Worm (Caenorhabditis elegans) whole organism, mixed stage, embryonic: ENCODE measurements around the gene F44E5.5.

Experiments
- M03D4.4 ChIP-seq: sonication (generic microtip); optimal IDR thresholded peaks from 2 replicates; lab custom pipeline; 2017; ENCODE audit warnings: mild to moderate bottlenecking, missing genetic modification characterization, missing compliant biosample characterization
- bed-3 ChIP-seq: fragments of 200-800 bp; sonication (Bioruptor generic); optimal IDR thresholded peaks from 3 replicates; lab custom pipeline; 2018; ENCODE audit warnings: mild to moderate bottlenecking, missing genetic modification characterization, moderate library complexity, missing compliant biosample characterization
- blmp-1 ChIP-seq: fragments of 150-350 bp; optimal IDR thresholded peaks from 2 replicates; lab custom pipeline; 2014; ENCODE audit warnings: missing biosample characterization, missing genetic modification characterization
- ceh-39 ChIP-seq: fragments of 150-350 bp; optimal IDR thresholded peaks from 2 replicates; lab custom pipeline; 2014; ENCODE audit warnings: missing biosample characterization, missing genetic modification characterization
- ceh-43 ChIP-seq: fragments of 200-800 bp; sonication (Bioruptor generic); optimal IDR thresholded peaks from 2 replicates; lab custom pipeline; 2018; ENCODE audit warnings: mild to moderate bottlenecking, missing genetic modification characterization, moderate library complexity, missing compliant biosample characterization
- ces-1 ChIP-seq: fragments of 150-350 bp; optimal IDR thresholded peaks from 2 replicates; lab custom pipeline; 2014; ENCODE audit warnings: missing biosample characterization, missing genetic modification reagents, missing genetic modification characterization
- cnd-1 ChIP-seq: fragments of 200-800 bp; sonication (Bioruptor generic); optimal IDR thresholded peaks from 2 replicates; lab custom pipeline; 2018; ENCODE audit warnings: mild to moderate bottlenecking, missing genetic modification characterization, missing compliant biosample characterization
- drap-1 ChIP-seq: fragments of 200-800 bp; sonication (Bioruptor generic); optimal IDR thresholded peaks from 3 replicates; lab custom pipeline; 2018; ENCODE audit warnings: mild to moderate bottlenecking, missing genetic modification characterization, missing compliant biosample characterization
- elt-1 ChIP-seq: sonication (generic microtip); optimal IDR thresholded peaks from 2 replicates; lab custom pipeline; 2017; ENCODE audit warnings: missing genetic modification characterization, mild to moderate bottlenecking, missing compliant biosample characterization, antibody characterized with exemption, moderate library complexity, borderline replicate concordance; ENCODE audit not compliant: insufficient read depth
- elt-3 ChIP-seq: fragments of 150-350 bp; optimal IDR thresholded peaks from 2 replicates; lab custom pipeline; 2014; ENCODE audit warnings: missing biosample characterization, missing genetic modification characterization
- ham-2 ChIP-seq: fragments of 200-800 bp; sonication (Bioruptor generic); optimal IDR thresholded peaks from 2 replicates; lab custom pipeline; 2018; ENCODE audit warnings: mild to moderate bottlenecking, missing genetic modification characterization, missing compliant biosample characterization
- hlh-1 ChIP-seq: fragments of 150-350 bp; optimal IDR thresholded peaks from 2 replicates; lab custom pipeline; 2014; ENCODE audit warnings: missing biosample characterization, missing genetic modification reagents, missing genetic modification characterization
- lin-32 ChIP-seq: fragments of 200-800 bp; sonication (Bioruptor generic); optimal IDR thresholded peaks from 2 replicates; lab custom pipeline; 2018; ENCODE audit warnings: mild to moderate bottlenecking, missing genetic modification characterization, missing compliant biosample characterization
- lsy-2 ChIP-seq: fragments of 150-350 bp; optimal IDR thresholded peaks from 2 replicates; lab custom pipeline; 2014; ENCODE audit warnings: missing biosample characterization, missing genetic modification characterization
- mab-5 ChIP-seq: fragments of 150-350 bp; optimal IDR thresholded peaks from 2 replicates; lab custom pipeline; 2014; ENCODE audit warnings: missing biosample characterization, missing genetic modification characterization
- mep-1 ChIP-seq: fragments of 150-350 bp; optimal IDR thresholded peaks from 2 replicates; lab custom pipeline; 2017; ENCODE audit warnings: missing biosample characterization, missing genetic modification reagents, missing genetic modification characterization, inconsistent platforms
- mls-2 ChIP-seq: sonication (generic microtip); optimal IDR thresholded peaks from 2 replicates; lab custom pipeline; 2016; ENCODE audit warnings: mild to moderate bottlenecking, missing genetic modification characterization, moderate library complexity, missing compliant biosample characterization
- nhr-12 ChIP-seq: fragments of 150-350 bp; optimal IDR thresholded peaks from 2 replicates; lab custom pipeline; 2014; ENCODE audit warnings: missing biosample characterization, missing genetic modification characterization
- nhr-2 ChIP-seq: fragments of 150-350 bp; optimal IDR thresholded peaks from 2 replicates; lab custom pipeline; 2014; ENCODE audit warnings: missing biosample characterization, missing genetic modification characterization
- nhr-28 ChIP-seq: fragments of 150-350 bp; optimal IDR thresholded peaks from 2 replicates; lab custom pipeline; 2014; ENCODE audit warnings: missing biosample characterization, missing genetic modification characterization
- sem-2 ChIP-seq: fragments of 200-800 bp; sonication (Bioruptor generic); optimal IDR thresholded peaks from 2 replicates; lab custom pipeline; 2018; ENCODE audit warnings: mild to moderate bottlenecking, missing genetic modification characterization, missing compliant biosample characterization
- snpc-4 ChIP-seq: fragments of 150-350 bp; optimal IDR thresholded peaks from 2 replicates; lab custom pipeline; 2014; ENCODE audit warnings: missing biosample characterization, missing genetic modification characterization
- sptf-1 ChIP-seq: sonication (generic microtip); optimal IDR thresholded peaks from 2 replicates; lab custom pipeline; 2017; ENCODE audit warnings: mild to moderate bottlenecking, missing genetic modification characterization, moderate library complexity, missing compliant biosample characterization
- unc-39 ChIP-seq: fragments of 150-350 bp; optimal IDR thresholded peaks from 2 replicates; lab custom pipeline; 2014; ENCODE audit warnings: missing biosample characterization, missing genetic modification characterization
- unc-62 ChIP-seq: fragments of 150-350 bp; optimal IDR thresholded peaks from 2 replicates; lab custom pipeline; 2014; ENCODE audit warnings: missing biosample characterization, missing genetic modification reagents, missing genetic modification characterization
- zip-8 ChIP-seq: fragments of 150-350 bp; optimal IDR thresholded peaks from 2 replicates; lab custom pipeline; 2014; ENCODE audit warnings: missing biosample characterization, missing genetic modification characterization
- ztf-11 ChIP-seq: fragments of 150-350 bp; optimal IDR thresholded peaks from 2 replicates; lab custom pipeline; 2014; ENCODE audit warnings: missing biosample characterization, missing genetic modification characterization

The F44E5.5 gene

ce11 chrII:11751615-11752174 lies 7.8 kb upstream of the F44E5.5 start:
- TF ChIP-seq mls-2 (tag; lab: Kevin White, UChicago) (peak; percentile 54), mab-5 (tag; lab: Kevin White, UChicago) (no peak), ces-1 (GFP tag; lab: Kevin White, UChicago) (peak; percentile 76), mep-1 (tag; lab: Kevin White, UChicago) (peak; percentile 22), unc-62 (peak; percentile 15)

DNA sequence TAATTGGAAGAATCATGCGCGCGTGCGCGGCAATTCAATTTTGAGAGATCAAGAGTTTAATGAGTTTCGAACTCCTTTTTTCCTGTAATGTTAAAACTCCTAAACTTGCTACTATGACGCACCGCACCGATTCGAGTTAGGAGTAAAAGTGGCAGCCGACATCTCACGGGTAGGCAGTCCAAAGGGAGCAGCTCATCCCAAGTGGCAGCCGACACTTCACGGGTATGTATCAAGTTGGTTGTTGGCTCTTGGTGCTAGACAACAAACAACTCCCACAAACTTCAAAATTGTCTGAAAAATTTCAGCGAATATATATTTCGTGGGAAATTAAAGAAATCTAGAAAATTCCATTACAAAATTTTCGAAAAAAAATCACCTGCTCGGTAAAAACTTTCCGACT lies 6.3 kb upstream of the F44E5.5 start:
- TF ChIP-seq sem-2 (GFP tag; lab: Kevin White, UChicago), result no peak
- peak; percentile 71 for TF ChIP-seq ces-1 (GFP tag; lab: Kevin White, UChicago)
- no peak for TF ChIP-seq bed-3 (GFP tag; lab: Kevin White, UChicago)
- no peak for TF ChIP-seq hlh-1 (tag; lab: Kevin White, UChicago)
- TF ChIP-seq mab-5 (tag; lab: Kevin White, UChicago), result no peak
- TF ChIP-seq nhr-12 (tag; lab: Kevin White, UChicago), result no peak
- TF ChIP-seq mls-2 (tag; lab: Kevin White, UChicago), result no peak
- TF ChIP-seq, all 35 proteins: peak for 1

DNA sequence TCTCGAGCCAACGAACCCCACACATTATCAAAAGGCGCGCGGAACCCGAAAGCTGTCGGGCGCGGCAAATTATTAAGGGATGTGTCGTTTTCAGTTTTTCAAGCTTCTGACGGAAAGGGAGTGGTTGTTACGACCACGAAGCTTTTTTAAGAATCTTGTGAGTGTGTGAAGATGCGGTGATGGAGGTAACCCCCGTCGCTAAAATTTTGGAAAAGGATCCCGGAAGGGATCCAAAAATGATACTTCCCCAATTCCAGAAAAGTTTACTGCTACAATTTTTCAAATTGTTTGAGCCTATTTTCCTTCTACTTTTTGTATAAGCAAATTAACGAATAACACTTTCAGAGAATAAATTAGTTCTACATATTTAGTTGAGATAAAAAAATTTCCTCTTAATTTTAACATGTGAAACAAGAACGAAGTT lies 2.8 kb upstream of the F44E5.5 start:
- TF ChIP-seq ceh-39 (tag; lab: Kevin White, UChicago) (no peak), nhr-2 (tag; lab: Kevin White, UChicago) (peak; percentile 59), nhr-12 (tag; lab: Kevin White, UChicago) (no peak), elt-1 (no peak), sptf-1 (tag; lab: Kevin White, UChicago) (no peak), ces-1 (GFP tag; lab: Kevin White, UChicago) (peak; percentile 43)

ce11 chrII:11761806-11762512 lies 2.5 kb downstream of the F44E5.5 start:
- peak; percentile 10 for TF ChIP-seq lsy-2
- no peak for TF ChIP-seq sem-2 (GFP tag; lab: Kevin White, UChicago)
- peak; percentile 60 for TF ChIP-seq nhr-2 (tag; lab: Kevin White, UChicago)
- peak; percentile 64 for TF ChIP-seq ces-1 (GFP tag; lab: Kevin White, UChicago)

DNA sequence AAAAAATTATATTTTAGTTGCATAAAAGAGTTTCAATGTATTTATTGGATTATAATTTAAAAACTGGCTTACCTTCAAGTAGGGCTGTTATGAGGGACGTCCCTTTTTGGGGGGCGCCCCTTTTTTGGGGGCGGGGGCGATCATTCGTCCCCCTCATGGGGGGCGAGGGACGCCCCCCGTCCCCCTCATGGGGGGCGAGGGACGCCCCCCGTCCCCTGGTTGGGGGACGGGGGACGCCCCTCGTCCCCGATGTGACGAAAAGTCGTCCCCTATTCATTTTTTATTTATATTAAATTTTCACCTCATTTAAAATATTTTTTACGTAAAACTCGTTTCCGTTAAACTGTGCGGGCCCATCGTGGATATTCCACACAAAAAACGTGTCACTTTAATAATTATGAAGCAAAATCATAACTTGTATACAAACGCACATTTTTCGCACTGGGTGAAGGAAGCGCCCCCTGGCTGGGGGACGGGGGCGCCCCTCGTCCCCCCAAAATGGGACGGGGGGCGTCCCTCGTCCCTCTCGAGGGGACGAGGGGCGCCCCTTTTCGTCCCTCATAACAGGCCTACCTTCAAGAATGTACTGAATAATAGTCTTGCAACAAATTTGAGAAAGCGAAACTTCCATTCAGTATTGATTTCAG lies 6.2 kb downstream of the F44E5.5 start:
- TF ChIP-seq elt-3 (tag; lab: Kevin White, UChicago) (no peak), ces-1 (GFP tag; lab: Kevin White, UChicago) (no peak), elt-1 (no peak), ham-2 (GFP tag; lab: Kevin White, UChicago) (no peak), ceh-43 (no peak), ztf-11 (tag; lab: Kevin White, UChicago) (no peak), blmp-1 (no peak)

- TF ChIP-seq mep-1 (tag; lab: Kevin White, UChicago), result no peak
- TF ChIP-seq elt-1, result no peak
- TF ChIP-seq unc-62, result no peak
- TF ChIP-seq ztf-11 (tag; lab: Kevin White, UChicago), result no peak
- TF ChIP-seq drap-1 (GFP tag; lab: Kevin White, UChicago), result no peak
- no peak for TF ChIP-seq M03D4.4 (tag; lab: Kevin White, UChicago)
- TF ChIP-seq bed-3 (GFP tag; lab: Kevin White, UChicago), result no peak
- no peak for TF ChIP-seq cnd-1 (tag; lab: Kevin White, UChicago)
- no peak for TF ChIP-seq ceh-43
- no peak for TF ChIP-seq lsy-2
- TF ChIP-seq unc-39, result no peak
- no peak for TF ChIP-seq mab-5 (tag; lab: Kevin White, UChicago)
Observed at ce11 chrII:11766472-11766871, 7.0 kb downstream of the F44E5.5 start, which contains the start of gene F44E5.2. TSS of gene F44E5.2 (plus strand) at chrII:11766772.

- TF ChIP-seq drap-1 (GFP tag; lab: Kevin White, UChicago) (no peak), nhr-28 (tag; lab: Kevin White, UChicago) (no peak), sptf-1 (tag; lab: Kevin White, UChicago) (no peak), mls-2 (tag; lab: Kevin White, UChicago) (no peak), lin-32 (GFP tag; lab: Kevin White, UChicago) (no peak), zip-8 (tag; lab: Kevin White, UChicago) (no peak), sem-2 (GFP tag; lab: Kevin White, UChicago) (no peak), snpc-4 (tag; lab: Kevin White, UChicago) (no peak)
Observed at ce11 chrII:11772364-11772763, 12.9 kb downstream of the F44E5.5 start, which contains the start of gene F44E5.15. TSS of gene F44E5.15 (plus strand) at chrII:11772664.
